Worm (Caenorhabditis elegans): ENCODE results near the gene srz-37.

DNA sequence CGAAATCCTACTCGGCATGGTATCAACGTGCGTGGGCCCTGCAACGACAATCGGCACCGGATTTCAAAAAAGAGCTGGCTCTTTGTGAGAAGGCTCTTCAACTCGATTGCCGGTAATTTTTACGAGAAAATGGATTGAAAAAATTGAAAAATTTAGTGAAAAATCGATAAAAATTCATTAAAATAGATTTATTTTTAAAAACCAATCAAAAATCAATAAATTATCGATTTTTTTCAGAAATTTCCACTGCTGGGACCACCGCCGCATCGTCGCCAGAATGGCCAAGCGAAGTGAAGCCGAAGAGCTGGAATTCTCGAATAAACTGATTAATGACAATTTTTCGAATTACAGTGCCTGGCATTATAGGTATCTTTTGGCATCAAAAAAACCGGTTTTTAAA is 46.2 kb upstream of the srz-37 start:
- TF ChIP-seq unc-62 (GFP tag; optimal IDR thresholded peaks at IDR 0.05) (no peak), zip-8 (tag; optimal IDR thresholded peaks at IDR 0.05) (no peak), nhr-237 (tag; optimal IDR thresholded peaks at IDR 0.05) (no peak), unc-39 (tag; optimal IDR thresholded peaks at IDR 0.05) (no peak), ham-2 (GFP tag; optimal IDR thresholded peaks at IDR 0.05) (no peak), hlh-1 (tag; optimal IDR thresholded peaks at IDR 0.05) (no peak), elt-3 (tag; optimal IDR thresholded peaks at IDR 0.05) (no peak), unc-120 (tag; optimal IDR thresholded peaks at IDR 0.05; ENCODE audit: poor library complexity, severe bottlenecking) (no peak), sptf-1 (tag; optimal IDR thresholded peaks at IDR 0.05) (no peak), blmp-1 (tag; optimal IDR thresholded peaks at IDR 0.05) (no peak), lin-32 (GFP tag; optimal IDR thresholded peaks at IDR 0.05) (no peak)
